Worm (Caenorhabditis elegans): Measurements from ENCODE around the gene C05D9.4.

DNA sequence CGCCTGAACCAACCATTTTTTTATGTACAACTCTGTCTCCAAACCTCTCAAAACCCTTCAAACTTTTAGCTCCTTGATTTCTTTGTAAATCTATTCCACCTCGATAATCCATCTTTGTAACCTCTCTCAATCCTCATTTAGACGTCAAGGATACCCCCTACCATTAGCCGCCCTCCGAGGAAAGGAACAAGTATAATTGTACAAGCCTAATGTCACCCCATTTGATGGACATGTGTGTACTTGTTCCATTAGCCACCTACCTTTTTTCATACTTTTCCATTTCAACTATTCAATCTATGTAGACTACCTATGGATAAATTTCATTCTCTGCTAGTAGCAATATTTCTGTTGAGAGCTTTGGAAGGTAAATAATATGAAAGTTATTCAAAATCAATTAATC, at the start of gene C05D9.4:
- TF ChIP-seq ztf-29 (GFP tag; IDR thresholded peaks at IDR 0.05) (no peak), med-1 (GFP tag; optimal IDR thresholded peaks at IDR 0.05; ENCODE audit: insufficient read depth) (no peak), flt-1 (GFP tag; IDR thresholded peaks at IDR 0.05) (no peak), T22C8.4 (GFP tag; IDR thresholded peaks at IDR 0.05) (no peak), cog-1 (tag; optimal IDR thresholded peaks at IDR 0.05) (no peak)

Measured in whole organism, midembryonic.